Worm (Caenorhabditis elegans): ENCODE results near the gene nep-17.

ce11 chrII:13531118-13531517, 23.5 kb downstream of the nep-17 start, which contains the start of gene snx-14:
- no peak for TF ChIP-seq nhr-25 (tag; optimal IDR thresholded peaks at IDR 0.05)
- no peak for TF ChIP-seq sma-3 (GFP tag; optimal IDR thresholded peaks at IDR 0.05)
- TF ChIP-seq blmp-1 (tag; optimal IDR thresholded peaks at IDR 0.05; ENCODE audit: insufficient read depth), result no peak
- TF ChIP-seq unc-39 (tag; optimal IDR thresholded peaks at IDR 0.05), result no peak
- TF ChIP-seq elt-3 (tag; optimal IDR thresholded peaks at IDR 0.05), result no peak
- no peak for TF ChIP-seq nhr-6 (tag; optimal IDR thresholded peaks at IDR 0.05)
- no peak for TF ChIP-seq ceh-82 (tag; optimal IDR thresholded peaks at IDR 0.05)
- TF ChIP-seq sem-4 (tag; optimal IDR thresholded peaks at IDR 0.05), result no peak
- no peak for TF ChIP-seq skn-1 (tag; optimal IDR thresholded peaks at IDR 0.05)
- TF ChIP-seq snpc-4 (tag; optimal IDR thresholded peaks at IDR 0.05), result no peak

All from whole organism, L2 larva.